Fruit fly (Drosophila melanogaster) whole organism, embryonic: ENCODE measurements around the gene CG34409.
A peak's percentile ranks its signal among the peaks of the same experiment; 100 is the strongest.

Source experiments
- Antp ChIP-seq: fragments of 200-800 bp; sonication (Bioruptor generic); optimal IDR thresholded peaks from 3 replicates; lab custom pipeline; 2016; ENCODE audit warnings: missing biosample characterization, missing genetic modification characterization
- Atf3 ChIP-seq: fragments of 200-800 bp; sonication (Bioruptor generic); optimal IDR thresholded peaks from 3 replicates; lab custom pipeline; 2016; ENCODE audit warnings: missing biosample characterization, missing genetic modification characterization
- B-H2 ChIP-seq: fragments of 200-800 bp; sonication (Bioruptor generic); optimal IDR thresholded peaks from 2 replicates; lab custom pipeline; 2018; ENCODE audit warnings: missing biosample characterization, mild to moderate bottlenecking, missing genetic modification characterization
- BtbVII ChIP-seq: fragments of 200-800 bp; sonication (Bioruptor generic); optimal IDR thresholded peaks from 3 replicates; lab custom pipeline; 2017; ENCODE audit warnings: missing biosample characterization, mild to moderate bottlenecking, missing genetic modification characterization
- CG10543 ChIP-seq: fragments of 200-800 bp; sonication (Bioruptor generic); optimal IDR thresholded peaks from 3 replicates; lab custom pipeline; 2017; ENCODE audit warnings: missing biosample characterization, mild to moderate bottlenecking, missing genetic modification characterization, moderate library complexity
- CG12219 ChIP-seq: fragments of 200-800 bp; sonication (Bioruptor generic); optimal IDR thresholded peaks from 3 replicates; lab custom pipeline; 2018; ENCODE audit warnings: missing biosample characterization, mild to moderate bottlenecking, missing genetic modification characterization
- CG1233 ChIP-seq: fragments of 200-800 bp; sonication (Bioruptor generic); optimal IDR thresholded peaks from 4 replicates; lab custom pipeline; 2018; ENCODE audit warnings: missing biosample characterization, mild to moderate bottlenecking, missing genetic modification characterization
- CG13894 ChIP-seq: fragments of 200-800 bp; sonication (Bioruptor generic); optimal IDR thresholded peaks from 3 replicates; lab custom pipeline; 2018; ENCODE audit warnings: missing biosample characterization, mild to moderate bottlenecking, missing genetic modification characterization, moderate library complexity
- CG15479 ChIP-seq: fragments of 200-800 bp; sonication (Bioruptor generic); optimal IDR thresholded peaks from 3 replicates; lab custom pipeline; 2019; ENCODE audit warnings: missing biosample characterization, mild to moderate bottlenecking, missing genetic modification characterization, moderate library complexity
- CG15514 ChIP-seq: fragments of 200-800 bp; sonication (Bioruptor generic); optimal IDR thresholded peaks from 3 replicates; lab custom pipeline; 2017; ENCODE audit warnings: missing biosample characterization, missing genetic modification characterization, mild to moderate bottlenecking, moderate library complexity, missing genetic modification reagents
- CG18619 ChIP-seq: fragments of 200-800 bp; sonication (Bioruptor generic); optimal IDR thresholded peaks from 3 replicates; lab custom pipeline; 2017; ENCODE audit warnings: missing biosample characterization, mild to moderate bottlenecking, missing genetic modification characterization
- CG2116 ChIP-seq: fragments of 200-800 bp; sonication (Bioruptor generic); optimal IDR thresholded peaks from 3 replicates; lab custom pipeline; 2018; ENCODE audit warnings: missing biosample characterization, mild to moderate bottlenecking, missing genetic modification characterization
- CG33213 ChIP-seq: fragments of 200-800 bp; sonication (Bioruptor generic); optimal IDR thresholded peaks from 3 replicates; lab custom pipeline; 2016; ENCODE audit warnings: missing biosample characterization, missing genetic modification characterization
- CG6254 ChIP-seq: fragments of 200-800 bp; sonication (Bioruptor generic); optimal IDR thresholded peaks from 3 replicates; lab custom pipeline; 2017; ENCODE audit warnings: mild to moderate bottlenecking, missing biosample characterization, missing genetic modification reagents, missing genetic modification characterization
- CG6765 ChIP-seq: fragments of 200-800 bp; sonication (Bioruptor generic); optimal IDR thresholded peaks from 3 replicates; lab custom pipeline; 2017; ENCODE audit warnings: missing biosample characterization, mild to moderate bottlenecking, missing genetic modification characterization
- CG8281 ChIP-seq: fragments of 200-800 bp; sonication (Bioruptor generic); optimal IDR thresholded peaks from 2 replicates; lab custom pipeline; 2018; ENCODE audit warnings: missing biosample characterization, mild to moderate bottlenecking, missing genetic modification characterization, moderate library complexity
- CG8290 ChIP-seq, 3 experiments: fragments of 200-800 bp; sonication (Bioruptor generic); optimal IDR thresholded peaks; 2 replicates each; lab custom pipeline; 2016 to 2019; ENCODE audit warnings: missing biosample characterization in 3 of 3, missing genetic modification characterization in 3 of 3, mild to moderate bottlenecking in 2 of 3, moderate library complexity in 1 of 3
- CrebB ChIP-seq: fragments of 200-800 bp; sonication (Bioruptor generic); optimal IDR thresholded peaks from 3 replicates; lab custom pipeline; 2018; ENCODE audit warnings: missing biosample characterization, mild to moderate bottlenecking, missing genetic modification characterization
- Fer1 ChIP-seq: fragments of 200-800 bp; sonication (Bioruptor generic); optimal IDR thresholded peaks from 2 replicates; lab custom pipeline; 2017; ENCODE audit warnings: missing biosample characterization, mild to moderate bottlenecking, missing genetic modification characterization
- Hey ChIP-seq: fragments of 200-800 bp; sonication (Bioruptor generic); optimal IDR thresholded peaks from 3 replicates; lab custom pipeline; 2018; ENCODE audit warnings: missing biosample characterization, mild to moderate bottlenecking, missing genetic modification characterization
- HmgZ ChIP-seq: fragments of 200-800 bp; sonication (Bioruptor generic); optimal IDR thresholded peaks from 2 replicates; lab custom pipeline; 2018; ENCODE audit warnings: missing biosample characterization, mild to moderate bottlenecking, missing genetic modification characterization
- Hr78 ChIP-seq, 2 experiments: fragments of 200-800 bp in 1 of 2; fragments of >200 bp in 1 of 2; sonication (Bioruptor generic) in 1 of 2; optimal IDR thresholded peaks; 2 replicates each; lab custom pipeline; 2017 to 2019; ENCODE audit warnings: missing biosample characterization in 2 of 2, missing genetic modification characterization in 2 of 2, mild to moderate bottlenecking in 1 of 2, moderate library complexity in 1 of 2
- Max ChIP-seq: fragments of 200-800 bp; sonication (Bioruptor generic); optimal IDR thresholded peaks from 2 replicates; lab custom pipeline; 2016; ENCODE audit warnings: missing biosample characterization, mild to moderate bottlenecking, missing genetic modification characterization
- Med ChIP-seq: fragments of 200-800 bp; sonication (Bioruptor generic); peaks from one replicate; lab custom pipeline; 2016; ENCODE audit warnings: missing biosample characterization, missing genetic modification characterization, mild to moderate bottlenecking, inconsistent platforms, moderate library complexity
- NK7.1 ChIP-seq: fragments of 200-800 bp; sonication (Bioruptor generic); optimal IDR thresholded peaks from 3 replicates; lab custom pipeline; 2016; ENCODE audit warnings: missing biosample characterization, missing genetic modification characterization
- Nf-YB ChIP-seq: fragments of 200-800 bp; sonication (Bioruptor generic); optimal IDR thresholded peaks from 3 replicates; lab custom pipeline; 2019; ENCODE audit warnings: missing biosample characterization, mild to moderate bottlenecking, missing genetic modification characterization, moderate library complexity
- Pdp1 ChIP-seq, 2 experiments: fragments of 200-800 bp; sonication (Bioruptor generic); optimal IDR thresholded peaks; 3 replicates each; lab custom pipeline; 2016; ENCODE audit warnings: missing biosample characterization in 2 of 2, missing genetic modification characterization in 2 of 2, mild to moderate bottlenecking in 1 of 2, moderate library complexity in 1 of 2
- Trl ChIP-seq, 3 experiments: fragments of >200 bp in 2 of 3; fragments of 200-800 bp in 1 of 3; sonication (Bioruptor generic) in 1 of 3; optimal IDR thresholded peaks; 2 replicates in 1 of 3; 3 replicates in 2 of 3; lab custom pipeline; 2016 to 2017; ENCODE audit warnings: missing biosample characterization in 1 of 3, missing genetic modification characterization in 1 of 3
- caup ChIP-seq: fragments of 200-800 bp; sonication (Bioruptor generic); optimal IDR thresholded peaks from 3 replicates; lab custom pipeline; 2017; ENCODE audit warnings: missing biosample characterization, mild to moderate bottlenecking, missing genetic modification characterization, moderate library complexity; ENCODE audit not compliant: severe bottlenecking
- cg ChIP-seq: fragments of 200-800 bp; sonication (Bioruptor generic); optimal IDR thresholded peaks from 3 replicates; lab custom pipeline; 2019; ENCODE audit warnings: missing biosample characterization, mild to moderate bottlenecking, missing genetic modification characterization, moderate library complexity
- chn ChIP-seq: fragments of 200-800 bp; sonication (Bioruptor generic); optimal IDR thresholded peaks from 2 replicates; lab custom pipeline; 2016; ENCODE audit warnings: missing biosample characterization, missing genetic modification characterization
- crp ChIP-seq, 2 experiments: fragments of 200-800 bp; sonication (Bioruptor generic); optimal IDR thresholded peaks; 2 replicates in 1 of 2; 3 replicates in 1 of 2; lab custom pipeline; 2017; ENCODE audit warnings: missing biosample characterization in 2 of 2, missing genetic modification characterization in 2 of 2, mild to moderate bottlenecking in 1 of 2, moderate library complexity in 1 of 2
- cwo ChIP-seq: fragments of 200-800 bp; sonication (Bioruptor generic); optimal IDR thresholded peaks from 3 replicates; lab custom pipeline; 2017; ENCODE audit warnings: missing biosample characterization, missing genetic modification characterization, mild to moderate bottlenecking, moderate library complexity, missing genetic modification reagents
- exex ChIP-seq: fragments of 200-800 bp; sonication (Bioruptor generic); optimal IDR thresholded peaks from 4 replicates; lab custom pipeline; 2018; ENCODE audit warnings: missing biosample characterization, mild to moderate bottlenecking, missing genetic modification characterization, moderate library complexity
- fd64A ChIP-seq: fragments of 200-800 bp; sonication (Bioruptor generic); optimal IDR thresholded peaks from 3 replicates; lab custom pipeline; 2018; ENCODE audit warnings: missing biosample characterization, mild to moderate bottlenecking, missing genetic modification characterization
- gcm ChIP-seq: fragments of 200-800 bp; sonication (Bioruptor generic); optimal IDR thresholded peaks from 2 replicates; lab custom pipeline; 2019; ENCODE audit warnings: missing biosample characterization, mild to moderate bottlenecking, missing genetic modification characterization, moderate library complexity
- grn ChIP-seq: fragments of 200-800 bp; sonication (Bioruptor generic); optimal IDR thresholded peaks from 3 replicates; lab custom pipeline; 2017; ENCODE audit warnings: missing biosample characterization, missing genetic modification characterization
- kah ChIP-seq: fragments of 200-800 bp; sonication (Bioruptor generic); optimal IDR thresholded peaks from 2 replicates; lab custom pipeline; 2018; ENCODE audit warnings: missing biosample characterization, mild to moderate bottlenecking, missing genetic modification characterization
- kay ChIP-seq: fragments of 200-800 bp; sonication (Bioruptor generic); optimal IDR thresholded peaks from 2 replicates; lab custom pipeline; 2016; ENCODE audit warnings: missing biosample characterization, missing genetic modification characterization
- nom ChIP-seq: fragments of 200-800 bp; sonication (Bioruptor generic); optimal IDR thresholded peaks from 2 replicates; lab custom pipeline; 2017; ENCODE audit warnings: missing biosample characterization, missing genetic modification characterization, mild to moderate bottlenecking, moderate library complexity, missing genetic modification reagents
- prd ChIP-seq, 3 experiments: fragments of >200 bp in 2 of 3; fragments of 200-800 bp in 1 of 3; sonication (Bioruptor generic) in 1 of 3; optimal IDR thresholded peaks in 2 of 3; IDR thresholded peaks in 1 of 3; 2 replicates in 2 of 3; 3 replicates in 1 of 3; pipeline versions ENCODE4 v1.3.6 to Lab custom; 2017 to 2022; ENCODE audit warnings: missing biosample characterization in 1 of 3, missing genetic modification characterization in 1 of 3
- pzg ChIP-seq: fragments of 200-800 bp; sonication (Bioruptor generic); optimal IDR thresholded peaks from 3 replicates; lab custom pipeline; 2018; ENCODE audit warnings: missing biosample characterization, mild to moderate bottlenecking, missing genetic modification characterization, moderate library complexity
- stwl ChIP-seq: fragments of 200-800 bp; sonication (Bioruptor generic); optimal IDR thresholded peaks from 3 replicates; lab custom pipeline; 2018; ENCODE audit warnings: missing biosample characterization, mild to moderate bottlenecking, missing genetic modification characterization, moderate library complexity
- sug ChIP-seq: fragments of 200-800 bp; optimal IDR thresholded peaks from 2 replicates; lab custom pipeline; 2019; ENCODE audit warnings: missing biosample characterization, mild to moderate bottlenecking, missing genetic modification characterization, moderate library complexity
- zen ChIP-seq: fragments of 200-800 bp; sonication (Bioruptor generic); optimal IDR thresholded peaks from 3 replicates; lab custom pipeline; 2018; ENCODE audit warnings: missing biosample characterization, mild to moderate bottlenecking, missing genetic modification characterization, moderate library complexity

Gene CG34409

DNA sequence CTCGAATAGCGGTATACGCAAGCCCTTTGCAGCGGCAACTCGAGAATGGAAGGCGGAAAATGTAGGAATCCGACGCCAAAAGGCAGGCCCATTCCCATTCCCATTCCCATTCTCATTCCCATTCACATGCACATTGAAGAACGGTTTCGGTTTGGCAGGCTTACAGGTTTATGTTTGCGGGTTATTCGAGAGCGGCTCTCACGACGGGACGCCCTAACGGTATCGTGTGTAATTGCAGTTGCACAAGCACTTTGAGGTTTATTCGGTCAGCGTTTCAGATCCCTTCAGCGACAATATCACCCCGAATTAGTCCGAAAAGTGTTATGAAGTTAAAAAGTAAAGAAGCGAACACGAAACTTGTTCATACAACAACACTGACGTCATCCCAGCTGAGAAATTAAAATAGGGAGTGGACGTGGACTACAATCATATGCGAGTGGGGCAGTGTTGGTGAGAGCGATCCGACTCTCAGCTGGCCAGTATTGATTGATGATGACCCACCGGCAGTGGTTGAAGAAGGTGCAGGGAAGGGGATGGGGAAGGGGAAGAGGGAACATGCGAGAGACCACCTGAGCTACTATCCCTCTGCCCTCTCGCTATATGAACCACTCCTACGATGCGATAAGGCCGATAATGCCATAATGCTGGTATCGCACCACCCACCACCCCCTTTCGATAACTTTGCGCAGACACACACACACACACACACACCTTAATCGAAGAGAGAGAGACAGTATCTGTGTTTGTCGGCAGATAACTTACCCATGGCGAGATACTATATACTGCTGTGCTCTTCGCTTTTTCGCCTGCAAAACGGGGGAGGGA, 41.8 kb downstream of the CG34409 start:
- no peak for TF ChIP-seq CG1233 (GFP tag; lab: Kevin White, UChicago)
- no peak for TF ChIP-seq Max (GFP tag; lab: Kevin White, UChicago)
- TF ChIP-seq CG6765 (GFP tag; lab: Kevin White, UChicago): peak; percentile 2
- TF ChIP-seq Atf3: peak; percentile 34
- TF ChIP-seq BtbVII (GFP tag; lab: Kevin White, UChicago): peak; percentile 5
- peak; percentile 69 to 90 for TF ChIP-seq Trl (optimal IDR thresholded peaks at IDR 0.05; lab: Kevin White, UChicago)
- TF ChIP-seq Trl (GFP tag; optimal IDR thresholded peaks at IDR 0.05; lab: Kevin White, UChicago): no peak
- TF ChIP-seq CG33213 (GFP tag; lab: Kevin White, UChicago): no peak
- peak; percentile 7 for TF ChIP-seq CG15514 (GFP tag; lab: Kevin White, UChicago)
- TF ChIP-seq nom (GFP tag; lab: Kevin White, UChicago): peak; percentile 35
- peak; percentile 58 for TF ChIP-seq Hey
- TF ChIP-seq Hr78 (GFP tag; optimal IDR thresholded peaks at IDR 0.05; lab: Kevin White, UChicago): peak in 1 of 2 experiments; percentile 32
- peak; percentile 56 for TF ChIP-seq chn
- peak in 1 of 2 experiments; percentile 82 for TF ChIP-seq Pdp1 (GFP tag; optimal IDR thresholded peaks at IDR 0.05; lab: Kevin White, UChicago)
- TF ChIP-seq caup (GFP tag; lab: Kevin White, UChicago): peak; percentile 57
- peak; percentile 82 for TF ChIP-seq HmgZ (tag; lab: Kevin White, UChicago)
- peak; percentile 82 for TF ChIP-seq CG10543 (GFP tag; lab: Kevin White, UChicago)
- no peak for TF ChIP-seq CG8281 (tag; lab: Kevin White, UChicago)
- TF ChIP-seq CG6254 (GFP tag; lab: Kevin White, UChicago): no peak
- peak; percentile 15 for TF ChIP-seq CG18619
- peak; percentile 82 for TF ChIP-seq exex (tag; lab: Kevin White, UChicago)
- TF ChIP-seq prd (optimal IDR thresholded peaks at IDR 0.05; lab: Kevin White, UChicago): no peak
- no peak for TF ChIP-seq prd (GFP tag; IDR thresholded peaks at IDR 0.05; lab: Robert Waterston, UW)
- peak; percentile 59 for TF ChIP-seq Med (GFP tag; lab: Kevin White, UChicago)
- TF ChIP-seq cg (GFP tag; lab: Kevin White, UChicago): peak; percentile 98
- no peak for TF ChIP-seq NK7.1 (GFP tag; lab: Kevin White, UChicago)
- peak; percentile 43 for TF ChIP-seq gcm (GFP tag; lab: Kevin White, UChicago)
- TF ChIP-seq pzg (GFP tag; lab: Kevin White, UChicago): peak; percentile 12
- no peak for TF ChIP-seq CG2116 (GFP tag; lab: Kevin White, UChicago)
- TF ChIP-seq B-H2: peak; percentile 58
- TF ChIP-seq sug (tag; lab: Kevin White, UChicago): peak; percentile 89
- no peak for TF ChIP-seq CG12219 (GFP tag; lab: Kevin White, UChicago)
- TF ChIP-seq stwl (tag; lab: Kevin White, UChicago): peak; percentile 1
- peak; percentile 83 for TF ChIP-seq CG13894 (tag; lab: Kevin White, UChicago)
- TF ChIP-seq Nf-YB (GFP tag; lab: Kevin White, UChicago): peak; percentile 14
- peak; percentile 36 for TF ChIP-seq CrebB
- peak; percentile 91 for TF ChIP-seq CG15479 (GFP tag; lab: Kevin White, UChicago)
- TF ChIP-seq kah (GFP tag; lab: Kevin White, UChicago): peak; percentile 62
- TF ChIP-seq Fer1 (GFP tag; lab: Kevin White, UChicago): no peak
- TF ChIP-seq zen (tag; lab: Kevin White, UChicago): no peak
- TF ChIP-seq CG8290 (GFP tag; optimal IDR thresholded peaks at IDR 0.05; lab: Kevin White, UChicago): no peak
- peak in 1 of 2 experiments; percentile 62 for TF ChIP-seq CG8290 (tag; optimal IDR thresholded peaks at IDR 0.05; lab: Kevin White, UChicago)
- TF ChIP-seq fd64A (GFP tag; lab: Kevin White, UChicago): peak; percentile 25
- peak; percentile 3 for TF ChIP-seq Antp (GFP tag; lab: Kevin White, UChicago)
- TF ChIP-seq grn (GFP tag; lab: Kevin White, UChicago): peak; percentile 98
- peak; percentile 73 for TF ChIP-seq cwo
- TF ChIP-seq kay (GFP tag; lab: Kevin White, UChicago): peak; percentile 40
- TF ChIP-seq crp (GFP tag; optimal IDR thresholded peaks at IDR 0.05; lab: Kevin White, UChicago): peak in 1 of 2 experiments; percentile 67
